Fruit fly (Drosophila melanogaster): ENCODE data around the gene CG14971.

DNA sequence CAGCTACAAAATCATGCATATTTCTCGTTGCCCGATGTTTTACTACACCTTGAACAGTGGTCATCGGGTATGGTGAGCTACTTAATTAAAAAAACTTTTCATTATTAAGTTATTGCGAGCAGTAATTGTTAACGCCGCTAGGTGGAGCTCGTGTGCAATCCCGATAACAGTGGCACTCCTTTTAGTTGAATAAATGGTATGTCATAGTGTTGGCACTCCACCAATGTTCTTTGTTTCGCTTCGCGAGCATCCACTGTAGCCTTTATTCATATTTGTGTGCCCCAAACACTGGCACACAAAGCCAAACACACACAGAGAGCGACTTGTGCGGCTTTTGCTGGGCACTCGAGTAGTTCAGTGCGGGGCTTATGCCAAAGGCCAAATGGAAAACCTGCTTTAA, 46.8 kb upstream of the CG14971 start:
- TF ChIP-seq cnc (optimal IDR thresholded peaks at IDR 0.05) (no peak), kay (GFP tag; ENCODE audit: borderline replicate concordance) (no peak), CG5204 (GFP tag; optimal IDR thresholded peaks at IDR 0.05) (peak; percentile 55), pad (GFP tag; optimal IDR thresholded peaks at IDR 0.05) (peak; percentile 36), CG7101 (tag; optimal IDR thresholded peaks at IDR 0.05) (peak; percentile 67), CG14711 (tag; optimal IDR thresholded peaks at IDR 0.05) (peak; percentile 68), Crg-1 (GFP tag; optimal IDR thresholded peaks at IDR 0.05) (no peak), tj (GFP tag; optimal IDR thresholded peaks at IDR 0.05) (no peak), CG12768 (GFP tag; optimal IDR thresholded peaks at IDR 0.05) (peak; percentile 70), toe (GFP tag; optimal IDR thresholded peaks at IDR 0.05) (peak; percentile 61), CG33017 (tag; optimal IDR thresholded peaks at IDR 0.05) (peak; percentile 70), cic (GFP tag; optimal IDR thresholded peaks at IDR 0.05) (no peak), Mnt (GFP tag; optimal IDR thresholded peaks at IDR 0.05) (peak; percentile 19), Hr96 (GFP tag; optimal IDR thresholded peaks at IDR 0.05) (peak; percentile 32)
